Worm (Caenorhabditis elegans): ENCODE results near the gene ZC443.1.

Gene ZC443.1

DNA sequence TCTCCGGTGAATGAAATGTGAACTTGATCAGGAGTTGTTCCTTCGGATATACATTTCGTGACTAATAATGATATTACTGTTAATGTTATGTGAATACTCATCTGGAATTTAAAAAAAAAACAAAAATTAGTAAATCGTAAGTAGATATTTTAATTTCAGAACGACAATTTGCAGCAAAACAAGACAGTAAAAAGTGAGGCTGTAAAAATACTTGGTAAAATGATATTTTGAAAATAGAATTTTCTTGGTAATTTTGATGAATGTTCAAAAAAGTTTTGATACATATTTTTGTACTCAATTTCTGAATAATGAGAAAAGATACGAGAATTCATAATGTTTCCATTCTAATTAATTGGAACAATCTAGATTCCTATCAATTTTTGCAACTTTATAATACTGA, 50.2 kb downstream of the ZC443.1 start, which contains the start of gene papl-1:
TSS of gene papl-1 (minus strand) at position 101 of the 400 bp plus-strand sequence.
- TF ChIP-seq sea-1 (GFP tag; conservative IDR thresholded peaks at IDR 0.05) (no peak), ceh-13 (GFP tag; optimal IDR thresholded peaks at IDR 0.05) (no peak), ceh-36 (tag; optimal IDR thresholded peaks at IDR 0.05) (no peak), hnd-1 (tag; optimal IDR thresholded peaks at IDR 0.05) (no peak), tra-4 (tag; optimal IDR thresholded peaks at IDR 0.05) (no peak), ama-1 (optimal IDR thresholded peaks at IDR 0.05) (no peak), hmg-4 (GFP tag; optimal IDR thresholded peaks at IDR 0.05) (no peak)
